Worm (Caenorhabditis elegans): ENCODE results near the gene ZK287.4.

Gene ZK287.4

DNA sequence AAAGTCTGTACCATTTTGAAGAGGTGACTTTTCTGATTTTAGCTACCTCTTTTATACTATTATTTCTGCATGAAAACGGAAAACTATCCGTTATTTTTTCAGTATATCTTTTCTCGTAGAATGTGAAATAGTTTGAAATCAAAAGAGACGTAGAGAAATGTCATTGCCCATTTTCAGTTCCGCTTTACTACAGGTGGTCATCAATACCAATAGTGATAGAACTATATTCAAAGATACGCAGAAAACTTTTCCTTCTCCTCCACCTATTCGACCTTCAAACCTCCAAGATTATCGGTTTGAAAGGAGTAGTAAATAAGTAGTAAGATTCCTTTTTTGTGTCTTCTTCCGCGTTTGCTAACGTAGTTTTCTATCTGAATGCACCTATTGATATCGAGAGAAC, 52.1 kb downstream of the ZK287.4 start, which contains the start of gene col-147:
col-147 (minus strand) TSS at position 26 of the 400 bp plus-strand sequence.
- TF ChIP-seq attf-3 (GFP tag; conservative IDR thresholded peaks at IDR 0.05) (no peak), attf-5 (GFP tag; optimal IDR thresholded peaks at IDR 0.05) (no peak), madf-3 (GFP tag; IDR thresholded peaks at IDR 0.05) (no peak), ztf-25 (GFP tag; IDR thresholded peaks at IDR 0.05) (no peak), Y53F4B.3 (GFP tag; IDR thresholded peaks at IDR 0.05) (no peak), lin-40 (tag; optimal IDR thresholded peaks at IDR 0.05) (no peak)

DNA sequence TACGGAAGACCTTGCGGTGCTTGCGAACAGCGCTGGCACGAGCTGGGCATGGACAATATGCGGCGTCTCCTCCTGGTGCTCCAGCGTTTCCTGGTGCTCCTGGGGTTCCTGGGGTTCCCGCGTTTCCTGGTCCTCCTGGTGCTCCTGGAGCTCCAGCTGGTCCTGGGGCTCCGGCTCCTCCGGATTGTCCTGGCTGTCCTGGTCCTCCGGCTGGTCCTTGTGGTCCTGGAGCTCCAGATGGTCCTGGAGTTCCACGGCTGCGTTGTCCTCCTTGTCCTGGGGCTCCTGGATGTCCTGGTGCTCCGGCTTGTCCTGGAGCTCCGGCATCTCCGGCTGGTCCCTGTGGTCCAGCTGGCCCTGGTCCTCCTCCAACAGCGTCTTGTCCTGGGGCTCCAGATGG, 53.1 kb downstream of the ZK287.4 start:
- TF ChIP-seq hmg-1.2 (GFP tag; IDR thresholded peaks at IDR 0.05), result no peak
- no peak for TF ChIP-seq ztf-22 (GFP tag; optimal IDR thresholded peaks at IDR 0.05)
- TF ChIP-seq F37B4.10 (GFP tag; IDR thresholded peaks at IDR 0.05), result peak; percentile 82; the same call in 1 of the 2 replicates
- TF ChIP-seq F10E7.11 (tag; optimal IDR thresholded peaks at IDR 0.05), result no peak
- TF ChIP-seq snpc-4 (GFP tag; optimal IDR thresholded peaks at IDR 0.05), result no peak
- TF ChIP-seq snpc-4 (tag; optimal IDR thresholded peaks at IDR 0.05), result no peak
- TF ChIP-seq nfya-1 (tag; optimal IDR thresholded peaks at IDR 0.05; ENCODE audit: borderline replicate concordance, insufficient read depth), result no peak
- no peak for TF ChIP-seq nhr-27 (tag; optimal IDR thresholded peaks at IDR 0.05)
- TF ChIP-seq K11D2.4 (GFP tag; IDR thresholded peaks at IDR 0.05), result no peak
- peak; percentile 97 for TF ChIP-seq egrh-3 (GFP tag; IDR thresholded peaks at IDR 0.05)
- TF ChIP-seq lag-1 (GFP tag; IDR thresholded peaks at IDR 0.05), result no peak
- peak; percentile 34; the same call in 1 of the 2 replicates for TF ChIP-seq mcd-1 (GFP tag; IDR thresholded peaks at IDR 0.05)
- TF ChIP-seq D2030.7 (GFP tag; IDR thresholded peaks at IDR 0.05), result no peak
- no peak for TF ChIP-seq lsy-27 (tag; optimal IDR thresholded peaks at IDR 0.05; ENCODE audit: borderline replicate concordance, insufficient read depth)
- TF ChIP-seq hsf-1 (GFP tag; IDR thresholded peaks at IDR 0.05), result no peak
- no peak for TF ChIP-seq unc-130 (GFP tag; optimal IDR thresholded peaks at IDR 0.05)
- TF ChIP-seq ztf-18 (tag; optimal IDR thresholded peaks at IDR 0.05), result no peak
- 0 out of 2 replicates have a peak, but pooled peaks have one; percentile 17 for TF ChIP-seq dox-1 (GFP tag; IDR thresholded peaks at IDR 0.05)
- no peak for TF ChIP-seq die-1 (tag; optimal IDR thresholded peaks at IDR 0.05)
- TF ChIP-seq rpc-1 (optimal IDR thresholded peaks at IDR 0.05), result no peak
- no peak for TF ChIP-seq rpc-1 (tag; optimal IDR thresholded peaks at IDR 0.05)
- TF ChIP-seq dpff-1 (tag; optimal IDR thresholded peaks at IDR 0.05), result no peak
- TF ChIP-seq lsl-1 (GFP tag; optimal IDR thresholded peaks at IDR 0.05), result no peak
- TF ChIP-seq atf-7 (tag; optimal IDR thresholded peaks at IDR 0.05), result no peak

DNA sequence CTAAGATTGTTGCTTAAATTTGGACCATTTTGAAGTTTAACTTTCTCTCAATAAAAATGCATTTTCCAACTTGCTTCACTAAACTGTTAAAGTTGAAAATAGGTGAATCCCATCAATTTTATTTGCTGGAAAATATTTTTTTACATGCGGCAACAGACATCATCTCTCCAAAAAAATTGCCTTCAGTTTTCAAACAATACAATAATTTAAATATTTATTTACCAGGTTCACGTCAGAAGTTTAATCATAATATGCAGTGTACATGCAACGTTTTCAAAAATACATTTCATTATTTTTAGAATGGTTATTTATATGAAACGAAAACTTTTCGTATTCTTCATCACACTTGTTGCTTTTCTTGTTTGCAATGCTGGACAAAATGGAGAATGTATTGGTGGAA, 54.5 kb downstream of the ZK287.4 start, which contains the start of gene T06E4.5:
T06E4.5 (plus strand) TSS at position 301 of the 400 bp plus-strand sequence.
- TF ChIP-seq lin-54 (GFP tag; optimal IDR thresholded peaks at IDR 0.05), result no peak
- TF ChIP-seq lag-1 (GFP tag; IDR thresholded peaks at IDR 0.05), result no peak
- no peak for TF ChIP-seq lin-40 (tag; optimal IDR thresholded peaks at IDR 0.05)
- TF ChIP-seq F23B12.7 (tag; optimal IDR thresholded peaks at IDR 0.05; ENCODE audit: insufficient read depth), result no peak
- TF ChIP-seq attf-3 (GFP tag; conservative IDR thresholded peaks at IDR 0.05), result no peak
- TF ChIP-seq mxl-1 (tag; optimal IDR thresholded peaks at IDR 0.05), result no peak
- TF ChIP-seq egrh-3 (GFP tag; IDR thresholded peaks at IDR 0.05), result no peak
- TF ChIP-seq F37B4.10 (GFP tag; IDR thresholded peaks at IDR 0.05), result no peak
- TF ChIP-seq lsy-27 (tag; optimal IDR thresholded peaks at IDR 0.05; ENCODE audit: borderline replicate concordance, insufficient read depth), result no peak

DNA sequence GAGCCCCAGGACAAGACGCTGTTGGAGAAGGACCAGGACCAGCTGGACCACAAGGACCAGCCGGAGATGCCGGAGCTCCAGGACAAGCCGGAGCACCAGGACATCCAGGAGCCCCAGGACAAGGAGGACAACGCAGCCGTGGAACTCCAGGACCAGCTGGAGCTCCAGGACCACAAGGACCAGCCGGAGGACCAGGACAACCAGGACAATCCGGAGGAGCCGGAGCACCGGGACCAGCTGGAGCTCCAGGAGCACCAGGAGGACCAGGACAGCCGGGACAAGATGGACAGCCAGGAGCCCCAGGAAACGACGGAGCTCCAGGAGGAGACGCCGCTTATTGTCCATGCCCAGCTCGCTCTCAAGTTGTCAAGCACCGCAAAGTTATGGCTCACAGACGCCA, 54.9 kb downstream of the ZK287.4 start:
- TF ChIP-seq egrh-3 (GFP tag; IDR thresholded peaks at IDR 0.05) (peak; percentile 97), sdz-38 (tag; optimal IDR thresholded peaks at IDR 0.05) (no peak), dox-1 (GFP tag; IDR thresholded peaks at IDR 0.05) (peak; percentile 34; the same call in 1 of the 2 replicates), mcd-1 (GFP tag; IDR thresholded peaks at IDR 0.05) (peak; percentile 32; the same call in 1 of the 2 replicates), zfh-2 (GFP tag; conservative IDR thresholded peaks at IDR 0.05) (peak; percentile 72), lin-35 (GFP tag; optimal IDR thresholded peaks at IDR 0.05) (no peak)

Data from whole organism, young adult.